Worm (Caenorhabditis elegans) whole organism, L4/young adult: Measurements from ENCODE around the gene Y82E9BR.9.
"Not testable (repeated sequence)": the region's sequence is repeated elsewhere in the genome, so short reads cannot be mapped to it uniquely, and the experiment has no call there.

ENCODE experiments used
- W03F9.2 ChIP-seq: fragments of 150-350 bp; optimal IDR thresholded peaks from 2 replicates; lab custom pipeline; 2014; ENCODE audit warnings: missing biosample characterization, missing genetic modification characterization
- dao-5 ChIP-seq: sonication (generic microtip); optimal IDR thresholded peaks from 2 replicates; lab custom pipeline; 2016; ENCODE audit warnings: missing genotype, missing genetic modification characterization, moderate library complexity, missing compliant biosample characterization
- him-1 ChIP-seq: sonication (generic microtip); optimal IDR thresholded peaks from 2 replicates; lab custom pipeline; 2016; ENCODE audit warnings: missing genotype, missing genetic modification reagents, missing genetic modification characterization, missing compliant biosample characterization

DNA sequence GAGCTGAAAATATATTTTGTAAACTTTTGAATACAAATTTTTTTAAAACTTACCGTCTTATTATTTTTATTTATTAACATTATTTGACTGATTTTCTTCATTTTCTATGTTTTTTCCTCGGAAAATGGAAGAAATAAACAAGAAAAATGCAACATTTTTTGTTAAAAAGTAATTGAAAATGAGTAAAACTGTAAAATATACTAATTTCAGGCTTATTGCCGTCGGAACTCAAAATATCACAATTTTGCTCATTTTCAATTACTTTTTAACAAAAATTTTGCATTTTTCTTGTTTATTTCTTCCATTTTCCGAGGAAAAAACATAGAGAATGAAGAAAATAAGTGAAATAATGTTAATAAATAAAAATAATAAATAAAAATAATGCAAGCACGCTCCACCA lies 15.9 kb upstream of the Y82E9BR.9 start, which contains the start of gene Y82E9BR.10:
- not testable (repeated sequence) for TF ChIP-seq dao-5, him-1, W03F9.2 (tag; lab: Kevin White, UChicago)
